Worm (Caenorhabditis elegans): ENCODE results near the gene cox-15.

Gene cox-15

ce11 chrII:11200234-11200755 is 34.5 kb downstream of the cox-15 start:
- TF ChIP-seq blmp-1 (tag; optimal IDR thresholded peaks at IDR 0.05) = peak; percentile 61
- peak; percentile 20 for TF ChIP-seq lin-14 (GFP tag; optimal IDR thresholded peaks at IDR 0.05)
- TF ChIP-seq nhr-85 (tag) = no peak
- TF ChIP-seq mdl-1 (tag; optimal IDR thresholded peaks at IDR 0.05) = no peak
- TF ChIP-seq pag-3 (tag; optimal IDR thresholded peaks at IDR 0.05; ENCODE audit: borderline replicate concordance, insufficient read depth) = peak; percentile 11
- TF ChIP-seq lin-13 (GFP tag; optimal IDR thresholded peaks at IDR 0.05) = no peak
- no peak for TF ChIP-seq ceh-82 (tag; optimal IDR thresholded peaks at IDR 0.05)
- no peak for TF ChIP-seq hlh-17 (GFP tag; optimal IDR thresholded peaks at IDR 0.05; ENCODE audit: borderline replicate concordance)
- no peak for TF ChIP-seq lin-35 (GFP tag; optimal IDR thresholded peaks at IDR 0.05)
- no peak for TF ChIP-seq elt-2 (tag; optimal IDR thresholded peaks at IDR 0.05)

- TF ChIP-seq xbp-1 (tag; optimal IDR thresholded peaks at IDR 0.05) (no peak), tbx-2 (tag; optimal IDR thresholded peaks at IDR 0.05) (no peak), efl-1 (optimal IDR thresholded peaks at IDR 0.05) (no peak), efl-1 (GFP tag; optimal IDR thresholded peaks at IDR 0.05 in 1 of 2) (peak in 1 of 2 experiments; percentile 77), lin-15B (tag; optimal IDR thresholded peaks at IDR 0.05) (no peak), elt-3 (tag; optimal IDR thresholded peaks at IDR 0.05) (peak in 1 of 6 experiments; percentile 59), jun-1 (tag; optimal IDR thresholded peaks at IDR 0.05) (no peak), ceh-88 (GFP tag; IDR thresholded peaks at IDR 0.05) (no peak), blmp-1 (tag; optimal IDR thresholded peaks at IDR 0.05) (peak; percentile 74)
Measured at ce11 chrII:11193523-11193922, 41.2 kb downstream of the cox-15 start.

- peak; percentile 71 for TF ChIP-seq nhr-85 (tag)
- TF ChIP-seq F16B12.6 (tag; optimal IDR thresholded peaks at IDR 0.05) = no peak
- TF ChIP-seq efl-1 (optimal IDR thresholded peaks at IDR 0.05) = no peak
- TF ChIP-seq efl-1 (GFP tag; optimal IDR thresholded peaks at IDR 0.05 in 1 of 2) = peak in 1 of 2 experiments; percentile 58
- no peak for TF ChIP-seq nhr-12 (tag; optimal IDR thresholded peaks at IDR 0.05)
- TF ChIP-seq mdl-1 (tag; optimal IDR thresholded peaks at IDR 0.05) = no peak
- TF ChIP-seq lin-14 (GFP tag; optimal IDR thresholded peaks at IDR 0.05) = peak; percentile 14
- no peak for TF ChIP-seq vab-15 (tag; optimal IDR thresholded peaks at IDR 0.05)
Measured at ce11 chrII:11192488-11192887, 42.3 kb downstream of the cox-15 start.

ce11 chrII:11188026-11188425 is 46.7 kb downstream of the cox-15 start, which contains the start of gene F37H8.5:
F37H8.5 (plus strand) TSS chrII:11188206.
- TF ChIP-seq nhr-76 (tag; optimal IDR thresholded peaks at IDR 0.05) = no peak
- TF ChIP-seq lin-14 (GFP tag; optimal IDR thresholded peaks at IDR 0.05) = peak; percentile 7
- TF ChIP-seq ceh-63 (GFP tag; optimal IDR thresholded peaks at IDR 0.05) = no peak
- peak; percentile 46 for TF ChIP-seq nhr-71 (tag; optimal IDR thresholded peaks at IDR 0.05)
- peak; percentile 59 for TF ChIP-seq rnt-1 (tag; optimal IDR thresholded peaks at IDR 0.05)
- TF ChIP-seq unc-130 (tag; optimal IDR thresholded peaks at IDR 0.05) = peak; percentile 2
- TF ChIP-seq efl-1 (optimal IDR thresholded peaks at IDR 0.05) = no peak
- TF ChIP-seq efl-1 (GFP tag; optimal IDR thresholded peaks at IDR 0.05 in 1 of 2) = peak in 1 of 2 experiments; percentile 19
- no peak for TF ChIP-seq C16A3.4 (tag; optimal IDR thresholded peaks at IDR 0.05)
- no peak for TF ChIP-seq xbp-1 (tag; optimal IDR thresholded peaks at IDR 0.05)
- no peak for TF ChIP-seq ceh-82 (tag; optimal IDR thresholded peaks at IDR 0.05)
- TF ChIP-seq egl-13 (tag; optimal IDR thresholded peaks at IDR 0.05) = no peak
- no peak for TF ChIP-seq alr-1 (tag; optimal IDR thresholded peaks at IDR 0.05; ENCODE audit: borderline replicate concordance)
- TF ChIP-seq ces-1 (GFP tag; optimal IDR thresholded peaks at IDR 0.05) = no peak

DNA sequence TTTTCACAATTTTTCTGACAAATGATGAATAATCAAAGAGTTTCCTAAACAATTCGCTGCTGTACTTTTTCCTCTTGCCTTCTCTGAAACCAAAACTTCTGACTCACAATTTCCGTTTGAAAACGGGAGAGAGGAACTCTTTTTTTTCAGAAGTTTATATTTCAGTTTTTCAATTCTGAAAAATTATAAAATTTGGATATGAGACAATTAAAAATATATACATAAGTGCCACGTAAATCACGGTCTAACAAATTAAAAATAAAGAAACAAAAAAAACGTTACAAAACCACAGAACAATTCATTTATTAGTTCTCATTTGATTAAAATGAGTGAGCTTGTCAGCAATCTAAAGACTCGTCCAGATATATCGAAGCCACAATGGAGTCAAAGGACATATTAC is 49.0 kb downstream of the cox-15 start, which contains the start of gene sfxn-1.2:
TSS of gene sfxn-1.2 (plus strand) at position 301 of the 400 bp plus-strand sequence.
- TF ChIP-seq aha-1 (tag; optimal IDR thresholded peaks at IDR 0.05) = no peak
- no peak for TF ChIP-seq nhr-76 (tag; optimal IDR thresholded peaks at IDR 0.05)
- no peak for TF ChIP-seq vab-15 (tag; optimal IDR thresholded peaks at IDR 0.05)
- no peak for TF ChIP-seq isw-1 (GFP tag; IDR thresholded peaks at IDR 0.05)
- TF ChIP-seq rnt-1 (tag; optimal IDR thresholded peaks at IDR 0.05) = no peak
- no peak for TF ChIP-seq ceh-90 (tag; optimal IDR thresholded peaks at IDR 0.05)
- no peak for TF ChIP-seq egl-27 (tag; optimal IDR thresholded peaks at IDR 0.05)
- TF ChIP-seq elt-2 (tag; optimal IDR thresholded peaks at IDR 0.05) = no peak
- TF ChIP-seq hlh-4 (tag; optimal IDR thresholded peaks at IDR 0.05) = no peak
- TF ChIP-seq fkh-8 (tag; optimal IDR thresholded peaks at IDR 0.05) = no peak
- TF ChIP-seq nhr-19 (GFP tag; conservative IDR thresholded peaks at IDR 0.05) = no peak
- TF ChIP-seq efl-1 (optimal IDR thresholded peaks at IDR 0.05) = no peak
- no peak for TF ChIP-seq efl-1 (GFP tag; optimal IDR thresholded peaks at IDR 0.05 in 1 of 2)
- TF ChIP-seq nhr-12 (tag; optimal IDR thresholded peaks at IDR 0.05) = no peak
- TF ChIP-seq mef-2 (tag; optimal IDR thresholded peaks at IDR 0.05) = no peak
- TF ChIP-seq hpl-2 (GFP tag; optimal IDR thresholded peaks at IDR 0.05) = no peak
- TF ChIP-seq pax-3 (tag; optimal IDR thresholded peaks at IDR 0.05) = no peak
- TF ChIP-seq zip-4 (GFP tag; optimal IDR thresholded peaks at IDR 0.05) = no peak

Measured in whole organism, L1 larva.